Fruit fly (Drosophila melanogaster) whole organism, embryonic: ENCODE data around the gene BNIP3.

Experiments
- Ada2b ChIP-seq: fragments of 200-800 bp; sonication (Bioruptor generic); IDR thresholded peaks from 2 replicates; pipeline ENCODE4 v1.3.6; 2022; ENCODE audit warnings: missing biosample characterization, missing genetic modification characterization
- Aef1 ChIP-seq: fragments of 200-800 bp; sonication (Bioruptor generic); IDR thresholded peaks from 3 replicates; pipeline ENCODE4 v1.3.6; 2022; ENCODE audit warnings: missing biosample characterization, missing genetic modification characterization
- Atf-2 ChIP-seq: fragments of 200-800 bp; sonication (Bioruptor generic); optimal IDR thresholded peaks from 2 replicates; lab custom pipeline; 2016; ENCODE audit warnings: missing biosample characterization, missing genetic modification characterization
- Atf3 ChIP-seq: fragments of 200-800 bp; sonication (Bioruptor generic); optimal IDR thresholded peaks from 3 replicates; lab custom pipeline; 2016; ENCODE audit warnings: missing biosample characterization, missing genetic modification characterization
- Atf6 ChIP-seq: fragments of 200-800 bp; sonication (Bioruptor generic); IDR thresholded peaks from 2 replicates; pipeline ENCODE4 v1.3.6; 2022; ENCODE audit warnings: missing biosample characterization, missing genetic modification characterization
- CG12071 ChIP-seq: fragments of 200-800 bp; sonication (Bioruptor generic); optimal IDR thresholded peaks from 3 replicates; lab custom pipeline; 2018; ENCODE audit warnings: missing biosample characterization, mild to moderate bottlenecking, missing genetic modification characterization
- CG12155 ChIP-seq: fragments of 200-800 bp; sonication (Bioruptor generic); optimal IDR thresholded peaks from 3 replicates; lab custom pipeline; 2016; ENCODE audit warnings: missing biosample characterization, missing genetic modification characterization
- CG12659 ChIP-seq: fragments of 200-800 bp; sonication (Bioruptor generic); optimal IDR thresholded peaks from 3 replicates; lab custom pipeline; 2017; ENCODE audit warnings: mild to moderate bottlenecking, missing biosample characterization, missing genetic modification reagents, missing genetic modification characterization
- CG13123 ChIP-seq: fragments of 200-800 bp; sonication (Bioruptor generic); optimal IDR thresholded peaks from 2 replicates; lab custom pipeline; 2016; ENCODE audit warnings: missing biosample characterization, missing genetic modification characterization
- CG16815 ChIP-seq: fragments of 200-800 bp; sonication (Bioruptor generic); optimal IDR thresholded peaks from 3 replicates; lab custom pipeline; 2017; ENCODE audit warnings: missing biosample characterization, mild to moderate bottlenecking, missing genetic modification characterization
- CG17802 ChIP-seq: fragments of 200-800 bp; sonication (Bioruptor generic); optimal IDR thresholded peaks from 2 replicates; lab custom pipeline; 2018; ENCODE audit warnings: missing biosample characterization, mild to moderate bottlenecking, missing genetic modification characterization, moderate library complexity
- CG2120 ChIP-seq: fragments of 200-800 bp; sonication (Bioruptor generic); optimal IDR thresholded peaks from 3 replicates; lab custom pipeline; 2016; ENCODE audit warnings: missing biosample characterization, missing genetic modification characterization
- CG2875 ChIP-seq: fragments of 200-800 bp; sonication (Bioruptor generic); optimal IDR thresholded peaks from 2 replicates; lab custom pipeline; 2017; ENCODE audit warnings: missing biosample characterization, mild to moderate bottlenecking, missing genetic modification characterization, missing genetic modification reagents
- CG31388 ChIP-seq: fragments of 200-800 bp; sonication (Bioruptor generic); optimal IDR thresholded peaks from 2 replicates; lab custom pipeline; 2016; ENCODE audit warnings: missing biosample characterization, missing genetic modification characterization
- CG4360 ChIP-seq: fragments of 200-800 bp; sonication (Bioruptor generic); IDR thresholded peaks from 2 replicates; pipeline ENCODE4 v1.3.6; 2022; ENCODE audit warnings: missing biosample characterization, missing genetic modification characterization
- CG6854 ChIP-seq: fragments of 200-800 bp; sonication (Bioruptor generic); optimal IDR thresholded peaks from 3 replicates; lab custom pipeline; 2017; ENCODE audit warnings: missing biosample characterization, mild to moderate bottlenecking, missing genetic modification characterization
- CG7745 ChIP-seq: fragments of 200-800 bp; sonication (Bioruptor generic); optimal IDR thresholded peaks from 2 replicates; lab custom pipeline; 2018; ENCODE audit warnings: missing biosample characterization, mild to moderate bottlenecking, missing genetic modification characterization, moderate library complexity
- CrebB ChIP-seq: fragments of 200-800 bp; sonication (Bioruptor generic); optimal IDR thresholded peaks from 3 replicates; lab custom pipeline; 2018; ENCODE audit warnings: missing biosample characterization, mild to moderate bottlenecking, missing genetic modification characterization
- Drgx ChIP-seq: fragments of 200-800 bp; sonication (Bioruptor generic); IDR thresholded peaks from 2 replicates; pipeline ENCODE4 v1.3.6; 2022; ENCODE audit warnings: missing biosample characterization, missing genetic modification characterization
- E2f1 ChIP-seq: fragments of 200-800 bp; sonication (Bioruptor generic); IDR thresholded peaks from 2 replicates; pipeline ENCODE4 v1.3.6; 2022; ENCODE audit warnings: missing biosample characterization, missing genetic modification characterization
- Fer3 ChIP-seq: fragments of 200-800 bp; sonication (Bioruptor generic); optimal IDR thresholded peaks from 2 replicates; lab custom pipeline; 2018; ENCODE audit warnings: missing biosample characterization, mild to moderate bottlenecking, missing genetic modification characterization, moderate library complexity
- MBD-R2 ChIP-seq: fragments of 200-800 bp; sonication (Bioruptor generic); IDR thresholded peaks from 2 replicates; pipeline ENCODE4 v1.3.6; 2022; ENCODE audit warnings: missing biosample characterization, missing genetic modification characterization
- Nf-YC ChIP-seq: fragments of 200-800 bp; optimal IDR thresholded peaks from 3 replicates; lab custom pipeline; 2019; ENCODE audit warnings: missing biosample characterization, mild to moderate bottlenecking, missing genetic modification characterization, moderate library complexity
- Poxn ChIP-seq: fragments of 200-800 bp; sonication (Bioruptor generic); IDR thresholded peaks from 2 replicates; pipeline ENCODE4 v1.3.6; 2022; ENCODE audit warnings: missing biosample characterization, missing genetic modification characterization
- Ptx1 ChIP-seq: fragments of 200-800 bp; sonication (Bioruptor generic); IDR thresholded peaks from 2 replicates; pipeline ENCODE4 v1.3.6; 2022; ENCODE audit warnings: missing biosample characterization, missing genetic modification characterization
- Rfx ChIP-seq: fragments of 200-800 bp; sonication (Bioruptor generic); IDR thresholded peaks from 2 replicates; pipeline ENCODE4 v1.3.6; 2022; ENCODE audit warnings: missing biosample characterization, missing genetic modification characterization
- Xbp1 ChIP-seq: fragments of 200-800 bp; sonication (Bioruptor generic); optimal IDR thresholded peaks from 3 replicates; lab custom pipeline; 2016; ENCODE audit warnings: missing biosample characterization, mild to moderate bottlenecking, missing genetic modification characterization
- al ChIP-seq: fragments of 200-800 bp; sonication (Bioruptor generic); IDR thresholded peaks from 2 replicates; pipeline ENCODE4 v1.3.6; 2022; ENCODE audit warnings: missing biosample characterization, missing genetic modification characterization
- aop ChIP-seq: fragments of 200-800 bp; sonication (Bioruptor generic); IDR thresholded peaks from 2 replicates; pipeline ENCODE4 v1.3.6; 2022; ENCODE audit warnings: missing biosample characterization, missing genetic modification characterization
- ase ChIP-seq: fragments of 200-800 bp; sonication (Bioruptor generic); IDR thresholded peaks from 3 replicates; pipeline ENCODE4 v1.3.6; 2022; ENCODE audit warnings: missing biosample characterization, missing genetic modification characterization
- btn ChIP-seq: fragments of 200-800 bp; sonication (Bioruptor generic); optimal IDR thresholded peaks from 2 replicates; lab custom pipeline; 2016; ENCODE audit warnings: missing biosample characterization, missing genetic modification characterization
- chinmo ChIP-seq: fragments of 200-800 bp; sonication (Bioruptor generic); IDR thresholded peaks from 4 replicates; pipeline ENCODE4 v1.3.6; 2022; ENCODE audit warnings: missing biosample characterization, missing genetic modification characterization; ENCODE audit not compliant: partially characterized antibody
- ci ChIP-seq: fragments of 200-800 bp; sonication (Bioruptor generic); IDR thresholded peaks from 3 replicates; pipeline ENCODE4 v1.3.6; 2022; ENCODE audit warnings: missing biosample characterization, missing genetic modification characterization
- dm ChIP-seq: fragments of 200-800 bp; sonication (Bioruptor generic); optimal IDR thresholded peaks from 3 replicates; lab custom pipeline; 2016; ENCODE audit warnings: missing biosample characterization, missing genetic modification characterization
- dysf ChIP-seq: fragments of 200-800 bp; sonication (Bioruptor generic); IDR thresholded peaks from 3 replicates; pipeline ENCODE4 v1.3.6; 2022; ENCODE audit warnings: missing biosample characterization, missing genetic modification characterization
- en ChIP-seq: fragments of 200-800 bp; sonication (Bioruptor generic); optimal IDR thresholded peaks from 2 replicates; lab custom pipeline; 2016; ENCODE audit warnings: missing biosample characterization, missing genetic modification characterization
- ftz-f1 ChIP-seq: fragments of 200-800 bp; sonication (Bioruptor generic); optimal IDR thresholded peaks from 2 replicates; lab custom pipeline; 2016; ENCODE audit warnings: missing biosample characterization, missing genetic modification characterization
- fu2 ChIP-seq: fragments of 200-800 bp; sonication (Bioruptor generic); optimal IDR thresholded peaks from 2 replicates; lab custom pipeline; 2016; ENCODE audit warnings: missing biosample characterization, missing genetic modification characterization
- gcm ChIP-seq: fragments of 200-800 bp; sonication (Bioruptor generic); optimal IDR thresholded peaks from 2 replicates; lab custom pipeline; 2019; ENCODE audit warnings: missing biosample characterization, mild to moderate bottlenecking, missing genetic modification characterization, moderate library complexity
- gfzf ChIP-seq: fragments of 200-800 bp; sonication (Bioruptor generic); optimal IDR thresholded peaks from 2 replicates; lab custom pipeline; 2016; ENCODE audit warnings: missing biosample characterization, mild to moderate bottlenecking, missing genetic modification characterization, moderate library complexity
- h ChIP-seq: fragments of >200 bp; optimal IDR thresholded peaks from 2 replicates; lab custom pipeline; 2017
- kah ChIP-seq: fragments of 200-800 bp; sonication (Bioruptor generic); optimal IDR thresholded peaks from 2 replicates; lab custom pipeline; 2018; ENCODE audit warnings: missing biosample characterization, mild to moderate bottlenecking, missing genetic modification characterization
- lov ChIP-seq, 2 experiments: fragments of 200-800 bp in 1 of 2; fragments of >200 bp in 1 of 2; sonication (Bioruptor generic) in 1 of 2; IDR thresholded peaks in 1 of 2; optimal IDR thresholded peaks in 1 of 2; 2 replicates in 1 of 2; 3 replicates in 1 of 2; pipeline versions ENCODE4 v1.3.6 to Lab custom; 2017 to 2022; ENCODE audit warnings: missing biosample characterization in 1 of 2, missing genetic modification characterization in 1 of 2
- nerfin-1 ChIP-seq: fragments of 200-800 bp; sonication (Bioruptor generic); optimal IDR thresholded peaks from 3 replicates; lab custom pipeline; 2019; ENCODE audit warnings: missing biosample characterization, mild to moderate bottlenecking, missing genetic modification characterization, moderate library complexity
- onecut ChIP-seq: fragments of 200-800 bp; sonication (Bioruptor generic); IDR thresholded peaks from 2 replicates; pipeline ENCODE4 v1.3.6; 2022; ENCODE audit warnings: missing biosample characterization, missing genetic modification characterization
- pb ChIP-seq: fragments of 200-800 bp; sonication (Bioruptor generic); optimal IDR thresholded peaks from 3 replicates; lab custom pipeline; 2016; ENCODE audit warnings: missing biosample characterization, missing genetic modification characterization
- pnt ChIP-seq: fragments of 200-800 bp; sonication (Bioruptor generic); optimal IDR thresholded peaks from 3 replicates; lab custom pipeline; 2016; ENCODE audit warnings: missing biosample characterization, missing genetic modification characterization
- slou ChIP-seq: fragments of 200-800 bp; sonication (Bioruptor generic); optimal IDR thresholded peaks from 3 replicates; lab custom pipeline; 2016; ENCODE audit warnings: missing biosample characterization, missing genetic modification characterization
- tio ChIP-seq: fragments of 200-800 bp; sonication (Bioruptor generic); optimal IDR thresholded peaks from 2 replicates; lab custom pipeline; 2017; ENCODE audit warnings: missing biosample characterization, missing genetic modification characterization, inconsistent platforms
- tx ChIP-seq: fragments of 200-800 bp; sonication (Bioruptor generic); optimal IDR thresholded peaks from 2 replicates; lab custom pipeline; 2016; ENCODE audit warnings: missing biosample characterization, missing genetic modification characterization

BNIP3 gene

DNA sequence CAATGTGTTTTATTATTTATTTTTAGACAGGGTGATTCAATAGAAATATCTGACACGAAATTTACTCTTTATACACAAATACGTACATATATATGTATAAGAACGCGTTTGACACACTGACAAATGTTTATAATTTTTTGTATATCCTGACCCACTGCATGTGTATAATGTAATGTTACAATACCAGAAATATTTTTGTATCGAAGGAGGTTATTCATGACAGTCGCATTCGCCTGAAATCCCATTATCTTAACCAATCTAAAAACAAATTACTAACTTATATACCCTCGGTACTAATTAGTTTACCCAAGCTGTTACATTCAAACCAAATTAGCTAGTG lies 25.0 kb downstream of the BNIP3 start (continued):
- TF ChIP-seq dm (no peak), CG17802 (tag; lab: Kevin White, UChicago) (no peak), kah (GFP tag; lab: Kevin White, UChicago) (no peak), nerfin-1 (tag; lab: Kevin White, UChicago) (no peak), E2f1 (GFP tag; lab: Robert Waterston, UW) (no peak), ci (GFP tag; lab: Robert Waterston, UW) (no peak), Poxn (GFP tag; lab: Robert Waterston, UW) (no peak), CG6854 (GFP tag; lab: Kevin White, UChicago) (no peak), tx (GFP tag; lab: Kevin White, UChicago) (no peak), lov (optimal IDR thresholded peaks at IDR 0.05; lab: Kevin White, UChicago) (no peak), lov (GFP tag; IDR thresholded peaks at IDR 0.05; lab: Robert Waterston, UW) (no peak), slou (GFP tag; lab: Kevin White, UChicago) (no peak), Xbp1 (GFP tag; lab: Kevin White, UChicago) (peak; percentile 9), MBD-R2 (GFP tag; lab: Robert Waterston, UW) (no peak), gcm (GFP tag; lab: Kevin White, UChicago) (no peak)

DNA sequence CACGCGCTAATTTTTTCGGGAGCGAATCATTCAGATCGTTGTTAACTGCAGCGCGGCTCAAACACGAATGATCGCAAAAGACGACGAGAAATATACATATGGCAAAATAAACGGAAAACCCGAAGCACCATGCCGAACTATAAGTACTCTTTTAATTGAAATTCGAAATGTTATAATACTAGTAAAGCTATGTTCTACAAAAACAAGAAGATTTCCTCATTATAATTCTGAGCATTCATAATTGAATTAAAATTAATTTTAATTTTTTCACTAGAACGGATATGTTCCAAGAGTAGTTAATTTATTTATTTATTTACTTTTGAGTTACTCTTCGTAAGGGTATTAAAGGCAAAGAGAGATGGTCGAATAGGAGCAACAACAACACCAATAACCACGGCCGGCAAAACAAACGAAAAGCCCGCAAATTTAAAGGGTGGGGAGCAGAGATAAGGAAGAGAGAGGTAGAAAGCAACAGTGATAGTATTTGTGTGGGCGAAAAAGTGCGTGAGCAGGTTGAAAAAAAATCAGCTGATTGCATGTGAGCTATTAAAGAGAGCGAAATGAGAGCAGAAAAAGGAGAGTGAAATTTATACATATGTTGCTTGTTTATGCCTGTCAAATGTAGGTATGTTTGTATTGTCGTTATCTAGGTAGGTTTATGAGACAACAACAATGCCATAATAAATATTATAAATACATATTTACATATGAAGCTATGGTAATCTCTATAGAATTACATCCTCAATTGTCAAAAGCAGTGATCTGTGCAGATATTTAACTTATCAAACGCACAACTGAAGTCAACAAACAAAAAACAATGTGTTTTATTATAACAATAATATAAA lies 25.6 kb downstream of the BNIP3 start:
- TF ChIP-seq en (GFP tag; lab: Kevin White, UChicago) (peak; percentile 24), pb (no peak), Atf-2 (GFP tag; lab: Kevin White, UChicago) (peak; percentile 14), dysf (GFP tag; lab: Robert Waterston, UW) (peak; percentile 87), tio (GFP tag; lab: Kevin White, UChicago) (peak; percentile 53), pnt (GFP tag; lab: Kevin White, UChicago) (no peak), Ada2b (peak; percentile 80), CG12071 (no peak), Atf3 (GFP tag; lab: Kevin White, UChicago) (no peak), CrebB (tag; lab: Kevin White, UChicago) (peak; percentile 28), CG2120 (GFP tag; lab: Kevin White, UChicago) (peak; percentile 86), CG12659 (peak; percentile 69), fu2 (peak; percentile 36), al (peak; percentile 75), Nf-YC (tag; lab: Kevin White, UChicago) (peak; percentile 35), Aef1 (GFP tag; lab: Robert Waterston, UW) (peak; percentile 72), Fer3 (peak; percentile 78), ftz-f1 (GFP tag; lab: Kevin White, UChicago) (no peak), onecut (GFP tag; lab: Robert Waterston, UW) (peak; percentile 43), Ptx1 (GFP tag; lab: Robert Waterston, UW) (peak; percentile 87), chinmo (GFP tag; lab: Robert Waterston, UW) (0 out of 4 replicates have a peak, but pooled peaks have one; percentile 30), btn (GFP tag; lab: Kevin White, UChicago) (peak; percentile 15), CG12155 (GFP tag; lab: Kevin White, UChicago) (peak; percentile 72), h (lab: Kevin White, UChicago) (no peak), CG16815 (GFP tag; lab: Kevin White, UChicago) (peak; percentile 32), CG2875 (no peak), ase (GFP tag; lab: Robert Waterston, UW) (peak; percentile 69; the same call in 2 of the 3 replicates), CG13123 (GFP tag; lab: Kevin White, UChicago) (no peak), gfzf (GFP tag; lab: Kevin White, UChicago) (no peak), Rfx (GFP tag; lab: Robert Waterston, UW) (peak; percentile 83), Atf6 (GFP tag; lab: Robert Waterston, UW) (peak; percentile 88), CG7745 (tag; lab: Kevin White, UChicago) (no peak), Drgx (GFP tag; lab: Robert Waterston, UW) (peak; percentile 88), aop (GFP tag; lab: Robert Waterston, UW) (no peak), CG31388 (GFP tag; lab: Kevin White, UChicago) (peak; percentile 24), CG4360 (GFP tag; lab: Robert Waterston, UW) (peak; percentile 67)
